Worm (Caenorhabditis elegans): ENCODE measurements around the gene str-162.
A peak's percentile ranks its signal among the peaks of the same experiment; 100 is the strongest.
"Not testable (repeated sequence)": the region's sequence is repeated elsewhere in the genome, so short reads cannot be mapped to it uniquely, and the experiment has no call there.

DNA sequence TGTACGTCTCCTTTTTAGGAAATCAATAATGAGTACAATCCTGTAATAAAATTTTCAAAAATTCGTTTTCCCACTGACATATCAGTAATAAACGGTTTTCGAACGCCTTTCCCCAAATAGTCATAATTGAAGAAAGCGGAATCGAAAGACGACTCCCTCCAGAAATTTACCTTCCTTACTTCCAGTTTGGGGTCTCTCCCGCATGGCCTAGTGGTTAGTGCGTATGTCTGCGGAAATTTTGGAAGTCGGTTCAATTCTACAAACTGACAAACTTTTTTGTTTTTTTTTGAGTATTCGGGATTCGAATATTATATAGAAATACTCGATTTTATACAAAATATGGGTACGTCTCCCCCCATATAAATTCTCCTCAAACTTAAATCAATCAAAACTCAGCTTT is 42.5 kb upstream of the str-162 start:
- not testable (repeated sequence) for TF ChIP-seq Y5F2A.4 (GFP tag; optimal IDR thresholded peaks at IDR 0.05); nhr-76 (tag; optimal IDR thresholded peaks at IDR 0.05); nhr-28 (tag; optimal IDR thresholded peaks at IDR 0.05); dpl-1 (GFP tag; optimal IDR thresholded peaks at IDR 0.05); nhr-25 (tag; optimal IDR thresholded peaks at IDR 0.05; ENCODE audit: borderline replicate concordance, insufficient read depth); skn-1 (tag; optimal IDR thresholded peaks at IDR 0.05); pha-4 (tag; optimal IDR thresholded peaks at IDR 0.05); hlh-30 (tag; optimal IDR thresholded peaks at IDR 0.05; ENCODE audit: insufficient read depth); dmd-9 (GFP tag; IDR thresholded peaks at IDR 0.05); R02D3.7 (tag; optimal IDR thresholded peaks at IDR 0.05)
- TF ChIP-seq pha-4 (GFP tag; IDR thresholded peaks at IDR 0.05), result peak; percentile 88; the same call in 1 of the 2 replicates

Data from whole organism, L4 larva.